Worm (Caenorhabditis elegans) whole organism, mixed stage, embryonic: ENCODE results near the gene F35E12.10.
A peak's percentile ranks its signal among the peaks of the same experiment; 100 is the strongest.

Experiments used
- blmp-1 ChIP-seq: fragments of 150-350 bp; optimal IDR thresholded peaks from 2 replicates; lab custom pipeline; 2014; ENCODE audit warnings: missing biosample characterization, missing genetic modification characterization
- ceh-39 ChIP-seq: fragments of 150-350 bp; optimal IDR thresholded peaks from 2 replicates; lab custom pipeline; 2014; ENCODE audit warnings: missing biosample characterization, missing genetic modification characterization
- ceh-43 ChIP-seq: fragments of 200-800 bp; sonication (Bioruptor generic); optimal IDR thresholded peaks from 2 replicates; lab custom pipeline; 2018; ENCODE audit warnings: mild to moderate bottlenecking, missing genetic modification characterization, moderate library complexity, missing compliant biosample characterization
- ceh-83 ChIP-seq: fragments of 200-800 bp; sonication (Bioruptor generic); optimal IDR thresholded peaks from 2 replicates; lab custom pipeline; 2018; ENCODE audit warnings: mild to moderate bottlenecking, missing genetic modification characterization, missing compliant biosample characterization
- ces-1 ChIP-seq: fragments of 150-350 bp; optimal IDR thresholded peaks from 2 replicates; lab custom pipeline; 2014; ENCODE audit warnings: missing biosample characterization, missing genetic modification reagents, missing genetic modification characterization
- cnd-1 ChIP-seq: fragments of 200-800 bp; sonication (Bioruptor generic); optimal IDR thresholded peaks from 2 replicates; lab custom pipeline; 2018; ENCODE audit warnings: mild to moderate bottlenecking, missing genetic modification characterization, missing compliant biosample characterization
- drap-1 ChIP-seq: fragments of 200-800 bp; sonication (Bioruptor generic); optimal IDR thresholded peaks from 3 replicates; lab custom pipeline; 2018; ENCODE audit warnings: mild to moderate bottlenecking, missing genetic modification characterization, missing compliant biosample characterization
- elt-1 ChIP-seq: sonication (generic microtip); optimal IDR thresholded peaks from 2 replicates; lab custom pipeline; 2017; ENCODE audit warnings: missing genetic modification characterization, mild to moderate bottlenecking, missing compliant biosample characterization, antibody characterized with exemption, moderate library complexity, borderline replicate concordance; ENCODE audit not compliant: insufficient read depth
- elt-3 ChIP-seq: fragments of 150-350 bp; optimal IDR thresholded peaks from 2 replicates; lab custom pipeline; 2014; ENCODE audit warnings: missing biosample characterization, missing genetic modification characterization
- ham-2 ChIP-seq: fragments of 200-800 bp; sonication (Bioruptor generic); optimal IDR thresholded peaks from 2 replicates; lab custom pipeline; 2018; ENCODE audit warnings: mild to moderate bottlenecking, missing genetic modification characterization, missing compliant biosample characterization
- hlh-1 ChIP-seq: fragments of 150-350 bp; optimal IDR thresholded peaks from 2 replicates; lab custom pipeline; 2014; ENCODE audit warnings: missing biosample characterization, missing genetic modification reagents, missing genetic modification characterization
- lin-13 ChIP-seq: fragments of 150-350 bp; optimal IDR thresholded peaks from 2 replicates; lab custom pipeline; 2014; ENCODE audit warnings: missing biosample characterization, missing genetic modification characterization
- mls-2 ChIP-seq: sonication (generic microtip); optimal IDR thresholded peaks from 2 replicates; lab custom pipeline; 2016; ENCODE audit warnings: mild to moderate bottlenecking, missing genetic modification characterization, moderate library complexity, missing compliant biosample characterization
- nhr-12 ChIP-seq: fragments of 150-350 bp; optimal IDR thresholded peaks from 2 replicates; lab custom pipeline; 2014; ENCODE audit warnings: missing biosample characterization, missing genetic modification characterization
- nhr-2 ChIP-seq: fragments of 150-350 bp; optimal IDR thresholded peaks from 2 replicates; lab custom pipeline; 2014; ENCODE audit warnings: missing biosample characterization, missing genetic modification characterization
- nhr-237 ChIP-seq: fragments of 150-350 bp; optimal IDR thresholded peaks from 2 replicates; lab custom pipeline; 2014; ENCODE audit warnings: missing biosample characterization, missing genetic modification characterization
- nhr-28 ChIP-seq: fragments of 150-350 bp; optimal IDR thresholded peaks from 2 replicates; lab custom pipeline; 2014; ENCODE audit warnings: missing biosample characterization, missing genetic modification characterization
- nhr-76 ChIP-seq: sonication (generic microtip); optimal IDR thresholded peaks from 2 replicates; lab custom pipeline; 2017; ENCODE audit warnings: missing biosample characterization, missing genetic modification characterization
- pha-4 ChIP-seq: fragments of 150-350 bp; optimal IDR thresholded peaks from 2 replicates; lab custom pipeline; 2018; ENCODE audit warnings: missing biosample characterization, missing genetic modification reagents, missing genetic modification characterization
- sem-2 ChIP-seq: fragments of 200-800 bp; sonication (Bioruptor generic); optimal IDR thresholded peaks from 2 replicates; lab custom pipeline; 2018; ENCODE audit warnings: mild to moderate bottlenecking, missing genetic modification characterization, missing compliant biosample characterization
- snpc-4 ChIP-seq: fragments of 150-350 bp; optimal IDR thresholded peaks from 2 replicates; lab custom pipeline; 2014; ENCODE audit warnings: missing biosample characterization, missing genetic modification characterization
- sptf-1 ChIP-seq: sonication (generic microtip); optimal IDR thresholded peaks from 2 replicates; lab custom pipeline; 2017; ENCODE audit warnings: mild to moderate bottlenecking, missing genetic modification characterization, moderate library complexity, missing compliant biosample characterization
- tbx-8 ChIP-seq: fragments of 200-800 bp; sonication (Bioruptor generic); optimal IDR thresholded peaks from 2 replicates; lab custom pipeline; 2018; ENCODE audit warnings: mild to moderate bottlenecking, missing genetic modification characterization, moderate library complexity, missing compliant biosample characterization
- unc-120 ChIP-seq: sonication (generic microtip); optimal IDR thresholded peaks from 2 replicates; lab custom pipeline; 2017; ENCODE audit warnings: missing genetic modification characterization, missing compliant biosample characterization; ENCODE audit not compliant: poor library complexity, severe bottlenecking
- unc-39 ChIP-seq: fragments of 150-350 bp; optimal IDR thresholded peaks from 2 replicates; lab custom pipeline; 2014; ENCODE audit warnings: missing biosample characterization, missing genetic modification characterization
- unc-62 ChIP-seq: fragments of 150-350 bp; optimal IDR thresholded peaks from 2 replicates; lab custom pipeline; 2014; ENCODE audit warnings: missing biosample characterization, missing genetic modification reagents, missing genetic modification characterization
- zip-8 ChIP-seq: fragments of 150-350 bp; optimal IDR thresholded peaks from 2 replicates; lab custom pipeline; 2014; ENCODE audit warnings: missing biosample characterization, missing genetic modification characterization
- ztf-11 ChIP-seq: fragments of 150-350 bp; optimal IDR thresholded peaks from 2 replicates; lab custom pipeline; 2014; ENCODE audit warnings: missing biosample characterization, missing genetic modification characterization

Gene F35E12.10

ce11 chrV:13762426-13763127 lies 14.0 kb upstream of the F35E12.10 start, which contains the start of gene F20G2.6:
Gene F20G2.6 (plus strand): TSS chrV:13763077.
- no peak for TF ChIP-seq nhr-2 (tag; lab: Kevin White, UChicago)
- peak; percentile 59 for TF ChIP-seq ces-1 (GFP tag; lab: Kevin White, UChicago)

ce11 chrV:13757349-13757748 lies 8.8 kb upstream of the F35E12.10 start:
- TF ChIP-seq ces-1 (GFP tag; lab: Kevin White, UChicago) (peak; percentile 32), lin-13 (tag; lab: Kevin White, UChicago) (no peak)
- TF ChIP-seq, all 35 proteins: peak for 1

DNA sequence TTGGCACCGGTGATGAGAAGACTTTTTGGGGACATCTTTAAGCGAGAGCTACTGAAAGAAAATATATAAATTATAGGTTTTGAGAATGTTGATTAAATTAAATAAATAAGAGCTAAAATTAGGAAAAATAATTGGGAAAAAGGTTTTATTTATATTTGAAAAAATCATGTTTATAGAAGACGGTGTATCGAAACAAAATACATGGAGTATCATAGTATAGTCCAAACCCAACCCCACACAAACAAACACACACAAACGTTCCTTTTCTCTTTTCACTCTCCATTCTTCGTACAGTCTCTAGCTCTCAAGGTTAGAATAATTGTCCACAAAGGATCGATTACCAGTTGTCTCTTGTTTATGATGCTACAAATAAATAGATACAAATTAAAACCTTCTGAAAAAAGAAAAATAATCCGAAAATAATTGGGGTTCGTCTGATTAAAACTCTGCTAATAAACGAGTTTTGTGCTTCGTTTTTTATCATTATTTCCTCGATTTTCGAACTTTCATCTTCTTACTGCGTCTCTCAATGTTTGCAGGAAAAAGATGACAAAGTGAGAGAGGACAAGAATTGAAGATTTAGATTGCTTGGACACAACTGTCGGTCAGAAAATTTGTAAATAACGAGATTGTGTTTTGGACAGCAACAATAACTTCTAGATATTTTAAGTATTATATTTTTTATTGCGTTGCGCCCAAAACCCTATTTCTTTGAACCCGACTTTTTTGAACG lies 8.0 kb upstream of the F35E12.10 start, which contains the start of gene F20G2.2:
Gene F20G2.2, minus strand, starts transcription at position 51 of the 733 bp plus-strand sequence.
- TF ChIP-seq elt-3 (tag; lab: Kevin White, UChicago) (no peak), tbx-8 (GFP tag; lab: Kevin White, UChicago) (no peak), unc-39 (tag; lab: Kevin White, UChicago) (no peak), hlh-1 (tag; lab: Kevin White, UChicago) (peak; percentile 6)

DNA sequence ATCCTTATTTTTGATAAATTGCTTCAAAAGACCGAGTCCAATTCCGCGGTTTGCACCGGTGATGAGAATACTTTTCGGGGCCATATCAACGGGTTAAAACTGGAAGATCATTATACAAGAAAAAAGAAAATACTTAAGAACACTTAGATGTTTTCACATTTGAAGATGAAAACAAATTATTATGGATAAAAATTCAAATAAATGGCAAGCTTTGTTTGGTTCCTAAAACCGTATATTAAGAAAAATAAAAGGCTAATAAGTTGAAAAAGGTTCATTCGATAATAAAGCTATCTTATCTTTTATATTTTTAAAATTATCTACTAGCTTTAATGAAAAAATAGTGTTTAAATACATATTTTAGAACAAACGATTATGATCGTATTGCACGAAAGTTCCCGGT lies 4.9 kb upstream of the F35E12.10 start, which contains the start of gene F20G2.1:
Gene F20G2.1, minus strand, starts transcription at position 101 of the 400 bp plus-strand sequence.
- no peak for TF ChIP-seq elt-1 (tag; lab: Kevin White, UChicago)

ce11 chrV:13751811-13752210 lies 3.3 kb upstream of the F35E12.10 start, which contains the start of gene cld-9:
Gene cld-9 (minus strand): TSS chrV:13751891.
- no peak for TF ChIP-seq nhr-2 (tag; lab: Kevin White, UChicago)
- TF ChIP-seq ztf-11 (tag; lab: Kevin White, UChicago), result no peak
- no peak for TF ChIP-seq ceh-39 (tag; lab: Kevin White, UChicago)
- TF ChIP-seq mls-2 (tag; lab: Kevin White, UChicago), result no peak
- TF ChIP-seq nhr-12 (tag; lab: Kevin White, UChicago), result no peak
- no peak for TF ChIP-seq blmp-1 (tag; lab: Kevin White, UChicago)
- no peak for TF ChIP-seq ceh-43 (GFP tag; lab: Kevin White, UChicago)
- no peak for TF ChIP-seq zip-8 (tag; lab: Kevin White, UChicago)

- TF ChIP-seq nhr-237 (tag; lab: Kevin White, UChicago) (no peak), pha-4 (tag; lab: Kevin White, UChicago) (no peak)
Observed at ce11 chrV:13744901-13745300, 3.7 kb downstream of the F35E12.10 start, which contains the start of gene F35E12.9. Gene F35E12.9 (minus strand): TSS chrV:13745127.

DNA sequence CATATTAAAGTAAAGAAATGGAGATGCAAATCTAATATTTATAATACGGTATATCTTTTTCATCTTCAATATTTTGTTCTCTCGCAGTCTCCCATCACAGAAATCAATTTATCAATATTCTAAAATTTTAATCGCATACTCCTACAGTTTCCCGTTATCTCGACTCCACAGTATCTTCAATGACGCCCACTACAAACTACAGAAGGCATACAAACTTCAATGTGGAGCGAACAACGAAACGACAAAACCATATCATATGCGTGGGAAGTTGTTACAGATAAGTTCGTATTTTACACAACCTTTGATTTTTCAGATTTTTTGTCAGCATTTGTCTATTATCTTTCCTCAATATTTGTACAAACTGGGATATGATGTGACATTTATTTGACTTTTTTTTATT lies 8.7 kb downstream of the F35E12.10 start:
- TF ChIP-seq drap-1 (GFP tag; lab: Kevin White, UChicago), result no peak
- no peak for TF ChIP-seq ceh-83 (GFP tag; lab: Kevin White, UChicago)

ce11 chrV:13738374-13738773 lies 10.2 kb downstream of the F35E12.10 start, which contains the start of gene irg-5:
Gene irg-5 (minus strand): TSS chrV:13738474.
- TF ChIP-seq unc-39 (tag; lab: Kevin White, UChicago) (no peak), nhr-237 (tag; lab: Kevin White, UChicago) (no peak), nhr-28 (tag; lab: Kevin White, UChicago) (no peak), zip-8 (tag; lab: Kevin White, UChicago) (no peak), nhr-76 (tag; lab: Kevin White, UChicago) (no peak), sptf-1 (no peak), ham-2 (GFP tag; lab: Kevin White, UChicago) (no peak), sem-2 (GFP tag; lab: Kevin White, UChicago) (no peak), ces-1 (GFP tag; lab: Kevin White, UChicago) (no peak), cnd-1 (tag; lab: Kevin White, UChicago) (no peak), ceh-43 (GFP tag; lab: Kevin White, UChicago) (no peak), mls-2 (tag; lab: Kevin White, UChicago) (no peak), snpc-4 (tag; lab: Kevin White, UChicago) (no peak), tbx-8 (GFP tag; lab: Kevin White, UChicago) (no peak), lin-13 (tag; lab: Kevin White, UChicago) (no peak), unc-62 (GFP tag; lab: Kevin White, UChicago) (no peak), ceh-83 (GFP tag; lab: Kevin White, UChicago) (no peak), unc-120 (tag; lab: Kevin White, UChicago) (no peak), elt-1 (tag; lab: Kevin White, UChicago) (no peak), drap-1 (GFP tag; lab: Kevin White, UChicago) (no peak)
